Worm (Caenorhabditis elegans): ENCODE measurements around the gene F48D6.4.

ce11 chrX:4252047-4252446, 5.0 kb upstream of the F48D6.4 start, which contains the start of gene srv-5:
- TF ChIP-seq hlh-4 (tag; optimal IDR thresholded peaks at IDR 0.05) (no peak), pqm-1 (tag; optimal IDR thresholded peaks at IDR 0.05) (no peak), nhr-76 (tag; optimal IDR thresholded peaks at IDR 0.05) (no peak), ceh-82 (tag; optimal IDR thresholded peaks at IDR 0.05) (no peak), nhr-237 (tag; optimal IDR thresholded peaks at IDR 0.05) (no peak), lin-13 (GFP tag; optimal IDR thresholded peaks at IDR 0.05) (no peak)
